Fruit fly (Drosophila melanogaster): ENCODE results near the gene CG1792.

DNA sequence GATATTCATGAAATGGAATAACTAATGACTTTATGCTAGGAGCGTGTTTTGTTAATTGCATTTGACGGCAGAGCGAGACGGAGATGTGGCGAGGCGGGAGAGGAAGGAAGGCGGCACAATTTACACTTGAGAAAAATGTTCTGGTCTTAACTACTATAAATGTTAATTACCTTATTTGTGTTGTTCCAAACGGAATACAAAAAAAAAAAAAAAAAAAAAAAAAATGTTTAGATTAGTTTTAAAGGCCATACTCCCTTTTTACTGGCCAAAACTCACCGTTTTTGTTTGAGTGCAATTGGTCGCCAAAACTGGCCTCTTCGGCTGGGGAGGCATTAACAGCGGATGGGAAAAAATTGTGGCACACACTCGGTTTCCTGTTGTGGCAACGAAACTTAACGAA is 11.1 kb downstream of the CG1792 start:
- no peak for TF ChIP-seq CTCF (optimal IDR thresholded peaks at IDR 0.05)
- no peak for TF ChIP-seq CG8478 (optimal IDR thresholded peaks at IDR 0.05)
